Fruit fly (Drosophila melanogaster) whole organism, embryonic: ENCODE data around the gene DCAF12.

Experiments used
- Abd-B ChIP-seq: fragments of 200-800 bp; sonication (Bioruptor generic); optimal IDR thresholded peaks from 2 replicates; lab custom pipeline; 2018; ENCODE audit warnings: missing biosample characterization, mild to moderate bottlenecking, missing genetic modification characterization, moderate library complexity
- Asciz ChIP-seq: fragments of 200-800 bp; sonication (Bioruptor generic); optimal IDR thresholded peaks from 2 replicates; lab custom pipeline; 2017; ENCODE audit warnings: missing biosample characterization, mild to moderate bottlenecking, missing genetic modification characterization, missing genetic modification reagents
- Blimp-1 ChIP-seq: fragments of 200-800 bp; sonication (Bioruptor generic); optimal IDR thresholded peaks from 3 replicates; lab custom pipeline; 2018; ENCODE audit warnings: missing biosample characterization, missing genetic modification characterization, mild to moderate bottlenecking, moderate library complexity, missing genetic modification reagents
- BtbVII ChIP-seq: fragments of 200-800 bp; sonication (Bioruptor generic); optimal IDR thresholded peaks from 3 replicates; lab custom pipeline; 2017; ENCODE audit warnings: missing biosample characterization, mild to moderate bottlenecking, missing genetic modification characterization
- CG10565 ChIP-seq: fragments of 200-800 bp; sonication (Bioruptor generic); optimal IDR thresholded peaks from 3 replicates; lab custom pipeline; 2016; ENCODE audit warnings: missing biosample characterization, mild to moderate bottlenecking, missing genetic modification characterization
- CG10979 ChIP-seq: fragments of 200-800 bp; sonication (Bioruptor generic); optimal IDR thresholded peaks from 2 replicates; lab custom pipeline; 2018; ENCODE audit warnings: missing biosample characterization, mild to moderate bottlenecking, missing genetic modification characterization, moderate library complexity
- CG12219 ChIP-seq: fragments of 200-800 bp; sonication (Bioruptor generic); optimal IDR thresholded peaks from 3 replicates; lab custom pipeline; 2018; ENCODE audit warnings: missing biosample characterization, mild to moderate bottlenecking, missing genetic modification characterization
- CG12659 ChIP-seq: fragments of 200-800 bp; sonication (Bioruptor generic); optimal IDR thresholded peaks from 3 replicates; lab custom pipeline; 2017; ENCODE audit warnings: mild to moderate bottlenecking, missing biosample characterization, missing genetic modification reagents, missing genetic modification characterization
- CG13894 ChIP-seq: fragments of 200-800 bp; sonication (Bioruptor generic); optimal IDR thresholded peaks from 3 replicates; lab custom pipeline; 2018; ENCODE audit warnings: missing biosample characterization, mild to moderate bottlenecking, missing genetic modification characterization, moderate library complexity
- CG15479 ChIP-seq: fragments of 200-800 bp; sonication (Bioruptor generic); optimal IDR thresholded peaks from 3 replicates; lab custom pipeline; 2019; ENCODE audit warnings: missing biosample characterization, mild to moderate bottlenecking, missing genetic modification characterization, moderate library complexity
- CG17186 ChIP-seq: fragments of 200-800 bp; sonication (Bioruptor generic); optimal IDR thresholded peaks from 3 replicates; lab custom pipeline; 2017; ENCODE audit warnings: missing biosample characterization, missing genetic modification reagents, missing genetic modification characterization
- CG17361 ChIP-seq: fragments of 200-800 bp; sonication (Bioruptor generic); IDR thresholded peaks from 3 replicates; pipeline ENCODE4 v1.3.6; 2022; ENCODE audit warnings: missing biosample characterization, missing genetic modification characterization
- CG2712 ChIP-seq: fragments of 200-800 bp; optimal IDR thresholded peaks from 3 replicates; lab custom pipeline; 2019; ENCODE audit warnings: missing biosample characterization, mild to moderate bottlenecking, missing genetic modification characterization, moderate library complexity
- CG30431 ChIP-seq: fragments of 200-800 bp; sonication (Bioruptor generic); optimal IDR thresholded peaks from 2 replicates; lab custom pipeline; 2017; ENCODE audit warnings: missing biosample characterization, missing genetic modification characterization
- CG4360 ChIP-seq: fragments of 200-800 bp; sonication (Bioruptor generic); IDR thresholded peaks from 2 replicates; pipeline ENCODE4 v1.3.6; 2022; ENCODE audit warnings: missing biosample characterization, missing genetic modification characterization
- CG4617 ChIP-seq: fragments of 200-800 bp; sonication (Bioruptor generic); optimal IDR thresholded peaks from 3 replicates; lab custom pipeline; 2016; ENCODE audit warnings: missing biosample characterization, missing genetic modification characterization, borderline replicate concordance
- CG5245 ChIP-seq: fragments of 200-800 bp; sonication (Bioruptor generic); optimal IDR thresholded peaks from 3 replicates; lab custom pipeline; 2016; ENCODE audit warnings: missing biosample characterization, missing genetic modification characterization
- CG8944 ChIP-seq: fragments of 200-800 bp; sonication (Bioruptor generic); optimal IDR thresholded peaks from 3 replicates; lab custom pipeline; 2016; ENCODE audit warnings: missing biosample characterization, missing genetic modification characterization
- D19A ChIP-seq: fragments of 200-800 bp; optimal IDR thresholded peaks from 3 replicates; lab custom pipeline; 2019; ENCODE audit warnings: missing biosample characterization, mild to moderate bottlenecking, missing genetic modification characterization, moderate library complexity
- E2f1 ChIP-seq: fragments of 200-800 bp; sonication (Bioruptor generic); IDR thresholded peaks from 2 replicates; pipeline ENCODE4 v1.3.6; 2022; ENCODE audit warnings: missing biosample characterization, missing genetic modification characterization
- Ets65A ChIP-seq: fragments of 200-800 bp; sonication (Bioruptor generic); peaks from one replicate; lab custom pipeline; 2016; ENCODE audit warnings: missing biosample characterization, missing genetic modification characterization
- Ets97D ChIP-seq: fragments of 200-800 bp; sonication (Bioruptor generic); optimal IDR thresholded peaks from 3 replicates; lab custom pipeline; 2016; ENCODE audit warnings: missing biosample characterization, missing genetic modification characterization
- Fer1 ChIP-seq: fragments of 200-800 bp; sonication (Bioruptor generic); optimal IDR thresholded peaks from 2 replicates; lab custom pipeline; 2017; ENCODE audit warnings: missing biosample characterization, mild to moderate bottlenecking, missing genetic modification characterization
- HHEX ChIP-seq: fragments of 200-800 bp; sonication (Bioruptor generic); optimal IDR thresholded peaks from 3 replicates; lab custom pipeline; 2017; ENCODE audit warnings: missing biosample characterization, mild to moderate bottlenecking, missing genetic modification characterization, missing genetic modification reagents
- HmgZ ChIP-seq: fragments of 200-800 bp; sonication (Bioruptor generic); optimal IDR thresholded peaks from 2 replicates; lab custom pipeline; 2018; ENCODE audit warnings: missing biosample characterization, mild to moderate bottlenecking, missing genetic modification characterization
- Lim3 ChIP-seq: fragments of 200-800 bp; sonication (Bioruptor generic); IDR thresholded peaks from 2 replicates; pipeline ENCODE4 v1.3.6; 2022; ENCODE audit warnings: missing biosample characterization, missing genetic modification characterization
- MESR4 ChIP-seq: fragments of 200-800 bp; sonication (Bioruptor generic); optimal IDR thresholded peaks from 2 replicates; lab custom pipeline; 2018; ENCODE audit warnings: missing biosample characterization, mild to moderate bottlenecking, missing genetic modification characterization, moderate library complexity
- NFAT ChIP-seq: fragments of 200-800 bp; sonication (Bioruptor generic); IDR thresholded peaks from 2 replicates; pipeline ENCODE4 v1.3.6; 2022; ENCODE audit warnings: missing biosample characterization, missing genetic modification characterization
- Rfx ChIP-seq: fragments of 200-800 bp; sonication (Bioruptor generic); IDR thresholded peaks from 2 replicates; pipeline ENCODE4 v1.3.6; 2022; ENCODE audit warnings: missing biosample characterization, missing genetic modification characterization
- Six4 ChIP-seq: fragments of 200-800 bp; sonication (Bioruptor generic); optimal IDR thresholded peaks from 2 replicates; lab custom pipeline; 2016; ENCODE audit warnings: missing biosample characterization, missing genetic modification characterization
- Usf ChIP-seq: fragments of 200-800 bp; sonication (Bioruptor generic); optimal IDR thresholded peaks from 2 replicates; lab custom pipeline; 2017; ENCODE audit warnings: missing genotype, missing biosample characterization, missing genetic modification characterization
- Xrp1 ChIP-seq: fragments of 200-800 bp; sonication (Bioruptor generic); IDR thresholded peaks from 2 replicates; pipeline ENCODE4 v1.3.6; 2022; ENCODE audit warnings: missing biosample characterization, missing genetic modification characterization
- al ChIP-seq: fragments of 200-800 bp; sonication (Bioruptor generic); IDR thresholded peaks from 2 replicates; pipeline ENCODE4 v1.3.6; 2022; ENCODE audit warnings: missing biosample characterization, missing genetic modification characterization
- br ChIP-seq: fragments of >200 bp; optimal IDR thresholded peaks from 2 replicates; lab custom pipeline; 2017
- caup ChIP-seq: fragments of 200-800 bp; sonication (Bioruptor generic); optimal IDR thresholded peaks from 3 replicates; lab custom pipeline; 2017; ENCODE audit warnings: missing biosample characterization, mild to moderate bottlenecking, missing genetic modification characterization, moderate library complexity; ENCODE audit not compliant: severe bottlenecking
- ci ChIP-seq: fragments of 200-800 bp; sonication (Bioruptor generic); IDR thresholded peaks from 3 replicates; pipeline ENCODE4 v1.3.6; 2022; ENCODE audit warnings: missing biosample characterization, missing genetic modification characterization
- croc ChIP-seq: fragments of 200-800 bp; sonication (Bioruptor generic); conservative IDR thresholded peaks from 3 replicates; pipeline ENCODE4 v1.3.6; 2022; ENCODE audit warnings: missing biosample characterization, missing genetic modification characterization
- ems ChIP-seq: fragments of 200-800 bp; sonication (Bioruptor generic); optimal IDR thresholded peaks from 3 replicates; lab custom pipeline; 2016; ENCODE audit warnings: missing biosample characterization, missing genetic modification characterization
- esg ChIP-seq: fragments of 200-800 bp; sonication (Bioruptor generic); conservative IDR thresholded peaks from 2 replicates; pipeline ENCODE4 v1.3.6; 2022; ENCODE audit warnings: missing biosample characterization, missing genetic modification characterization
- ewg ChIP-seq: fragments of 200-800 bp; sonication (Bioruptor generic); optimal IDR thresholded peaks from 3 replicates; lab custom pipeline; 2017; ENCODE audit warnings: mild to moderate bottlenecking, missing biosample characterization, missing genetic modification reagents, missing genetic modification characterization
- fd3F ChIP-seq: fragments of 200-800 bp; sonication (Bioruptor generic); optimal IDR thresholded peaks from 2 replicates; lab custom pipeline; 2018; ENCODE audit warnings: missing biosample characterization, mild to moderate bottlenecking, missing genetic modification characterization, moderate library complexity
- ken ChIP-seq: fragments of 200-800 bp; sonication (Bioruptor generic); IDR thresholded peaks from 3 replicates; pipeline ENCODE4 v1.3.6; 2022; ENCODE audit warnings: missing biosample characterization, missing genetic modification characterization
- pzg ChIP-seq: fragments of 200-800 bp; sonication (Bioruptor generic); optimal IDR thresholded peaks from 3 replicates; lab custom pipeline; 2018; ENCODE audit warnings: missing biosample characterization, mild to moderate bottlenecking, missing genetic modification characterization, moderate library complexity
- sd ChIP-seq: fragments of 200-800 bp; sonication (Bioruptor generic); optimal IDR thresholded peaks from 3 replicates; lab custom pipeline; 2018; ENCODE audit warnings: missing biosample characterization, mild to moderate bottlenecking, missing genetic modification characterization, moderate library complexity
- sim ChIP-seq: fragments of 200-800 bp; sonication (Bioruptor generic); IDR thresholded peaks from 2 replicates; pipeline ENCODE4 v1.3.6; 2022; ENCODE audit warnings: missing biosample characterization, missing genetic modification characterization
- ssp ChIP-seq: fragments of 200-800 bp; sonication (Bioruptor generic); IDR thresholded peaks from 2 replicates; pipeline ENCODE4 v1.3.6; 2022; ENCODE audit warnings: missing biosample characterization, missing genetic modification characterization
- stwl ChIP-seq: fragments of 200-800 bp; sonication (Bioruptor generic); optimal IDR thresholded peaks from 3 replicates; lab custom pipeline; 2018; ENCODE audit warnings: missing biosample characterization, mild to moderate bottlenecking, missing genetic modification characterization, moderate library complexity
- sug ChIP-seq: fragments of 200-800 bp; optimal IDR thresholded peaks from 2 replicates; lab custom pipeline; 2019; ENCODE audit warnings: missing biosample characterization, mild to moderate bottlenecking, missing genetic modification characterization, moderate library complexity
- usp ChIP-seq: fragments of >200 bp; optimal IDR thresholded peaks from 2 replicates; lab custom pipeline; 2017; ENCODE audit warnings: missing biosample characterization, missing genetic modification characterization
- vvl ChIP-seq: fragments of 200-800 bp; sonication (Bioruptor generic); IDR thresholded peaks from 2 replicates; pipeline ENCODE4 v1.3.6; 2022; ENCODE audit warnings: missing biosample characterization, missing genetic modification characterization
- zfh1 ChIP-seq: fragments of 200-800 bp; sonication (Bioruptor generic); IDR thresholded peaks from 3 replicates; pipeline ENCODE4 v1.3.6; 2022; ENCODE audit warnings: missing biosample characterization, missing genetic modification characterization

The DCAF12 gene

dm6 chr3R:11974631-11975030 is 42.2 kb downstream of the DCAF12 start, which contains the start of gene Tango9 (continued):
- no peak for TF ChIP-seq E2f1 (GFP tag; lab: Robert Waterston, UW)
- no peak for TF ChIP-seq al (GFP tag; lab: Robert Waterston, UW)
- TF ChIP-seq CG4617 (GFP tag; lab: Kevin White, UChicago) = peak; percentile 45
- TF ChIP-seq CG15479 = no peak
- TF ChIP-seq D19A (tag; lab: Kevin White, UChicago) = no peak
- TF ChIP-seq MESR4 (GFP tag; lab: Kevin White, UChicago) = peak; percentile 37
- no peak for TF ChIP-seq CG4360 (GFP tag; lab: Robert Waterston, UW)
- TF ChIP-seq Ets97D (GFP tag; lab: Kevin White, UChicago) = peak; percentile 88
- no peak for TF ChIP-seq sim (GFP tag; lab: Robert Waterston, UW)
- TF ChIP-seq CG30431 (GFP tag; lab: Kevin White, UChicago) = no peak
- no peak for TF ChIP-seq Asciz (GFP tag; lab: Kevin White, UChicago)
- peak; percentile 25 for TF ChIP-seq sug (tag; lab: Kevin White, UChicago)
- no peak for TF ChIP-seq br (lab: Kevin White, UChicago)
- no peak for TF ChIP-seq ken (GFP tag; lab: Robert Waterston, UW)
- peak; percentile 12 for TF ChIP-seq CG17186
- TF ChIP-seq CG10979 (tag; lab: Kevin White, UChicago) = no peak
- no peak for TF ChIP-seq Abd-B (GFP tag; lab: Kevin White, UChicago)
- TF ChIP-seq NFAT = no peak
- TF ChIP-seq vvl = 0 out of 2 replicates have a peak, but pooled peaks have one; percentile 33
- peak; percentile 83 for TF ChIP-seq stwl
- TF ChIP-seq esg (GFP tag; lab: Robert Waterston, UW) = no peak
- no peak for TF ChIP-seq zfh1 (GFP tag; lab: Robert Waterston, UW)
- peak; percentile 22 for TF ChIP-seq Fer1 (GFP tag; lab: Kevin White, UChicago)
- peak; percentile 40 for TF ChIP-seq HmgZ
- TF ChIP-seq ci = peak; percentile 62; the same call in 2 of the 3 replicates
- no peak for TF ChIP-seq BtbVII (GFP tag; lab: Kevin White, UChicago)
- TF ChIP-seq CG12219 (GFP tag; lab: Kevin White, UChicago) = no peak
- no peak for TF ChIP-seq ems (GFP tag; lab: Kevin White, UChicago)
- TF ChIP-seq CG2712 (tag; lab: Kevin White, UChicago) = peak; percentile 25
- TF ChIP-seq caup (GFP tag; lab: Kevin White, UChicago) = no peak
- no peak for TF ChIP-seq Six4 (GFP tag; lab: Kevin White, UChicago)
- 0 out of 2 replicates have a peak, but pooled peaks have one; percentile 25 for TF ChIP-seq Xrp1 (GFP tag; lab: Robert Waterston, UW)
- 0 out of 2 replicates have a peak, but pooled peaks have one; percentile 5 for TF ChIP-seq ssp (GFP tag; lab: Robert Waterston, UW)
- no peak for TF ChIP-seq Blimp-1 (GFP tag; lab: Kevin White, UChicago)
- peak; percentile 88 for TF ChIP-seq ewg (GFP tag; lab: Kevin White, UChicago)
- no peak for TF ChIP-seq sd (tag; lab: Kevin White, UChicago)
- TF ChIP-seq CG17361 = 0 out of 3 replicates have a peak, but pooled peaks have one; percentile 11
- TF ChIP-seq CG10565 = no peak
- peak; percentile 13; the same call in 1 of the 2 replicates for TF ChIP-seq Rfx (GFP tag; lab: Robert Waterston, UW)
- no peak for TF ChIP-seq Ets65A (GFP tag; lab: Kevin White, UChicago)
- no peak for TF ChIP-seq fd3F (GFP tag; lab: Kevin White, UChicago)
- peak; percentile 31 for TF ChIP-seq CG12659 (GFP tag; lab: Kevin White, UChicago)
- TF ChIP-seq Usf (GFP tag; lab: Kevin White, UChicago) = no peak
- no peak for TF ChIP-seq Lim3
- TF ChIP-seq CG5245 = no peak
- TF ChIP-seq pzg (GFP tag; lab: Kevin White, UChicago) = peak; percentile 87
- no peak for TF ChIP-seq usp (GFP tag; lab: Kevin White, UChicago)
- no peak for TF ChIP-seq croc (GFP tag; lab: Robert Waterston, UW)
- TF ChIP-seq HHEX (GFP tag; lab: Kevin White, UChicago) = no peak
- TF ChIP-seq CG8944 = no peak
- no peak for TF ChIP-seq CG13894
